Worm (Caenorhabditis elegans): ENCODE results near the gene Y81B9A.3.

Gene Y81B9A.3

ce11 chrX:9213873-9214341 lies 31.7 kb downstream of the Y81B9A.3 start, which contains the start of gene C35B8.3:
Gene C35B8.3 (plus strand): TSS chrX:9213923.
- TF ChIP-seq zip-2 (tag; optimal IDR thresholded peaks at IDR 0.05) (no peak), daf-8 (GFP tag; IDR thresholded peaks at IDR 0.05) (no peak), pqm-1 (tag; optimal IDR thresholded peaks at IDR 0.05) (no peak), lir-3 (tag; optimal IDR thresholded peaks at IDR 0.05) (no peak), vab-7 (GFP tag; IDR thresholded peaks at IDR 0.05) (no peak), aha-1 (tag) (peak; percentile 97), nhr-28 (tag; optimal IDR thresholded peaks at IDR 0.05) (peak; percentile 88), lin-39 (tag; optimal IDR thresholded peaks at IDR 0.05) (no peak), nhr-25 (tag; optimal IDR thresholded peaks at IDR 0.05; ENCODE audit: borderline replicate concordance, insufficient read depth) (peak; percentile 42), nhr-6 (tag; optimal IDR thresholded peaks at IDR 0.05) (no peak), dpl-1 (GFP tag; optimal IDR thresholded peaks at IDR 0.05) (no peak), mep-1 (tag; optimal IDR thresholded peaks at IDR 0.05) (peak; percentile 31), egl-27 (tag; optimal IDR thresholded peaks at IDR 0.05) (no peak), zfp-3 (GFP tag; conservative IDR thresholded peaks at IDR 0.05) (no peak; the same call in 1 of the 2 replicates), nhr-102 (tag; optimal IDR thresholded peaks at IDR 0.05) (peak; percentile 35), dve-1 (tag; optimal IDR thresholded peaks at IDR 0.05; ENCODE audit: insufficient read depth) (peak; percentile 76), attf-4 (tag; optimal IDR thresholded peaks at IDR 0.05) (no peak), unc-62 (GFP tag; optimal IDR thresholded peaks at IDR 0.05 in 1 of 2) (peak in 1 of 2 experiments; percentile 84), unc-62 (tag; optimal IDR thresholded peaks at IDR 0.05) (no peak), hlh-11 (tag; optimal IDR thresholded peaks at IDR 0.05) (peak; percentile 84), ceh-44 (GFP tag; IDR thresholded peaks at IDR 0.05) (no peak), F37D6.2 (tag; optimal IDR thresholded peaks at IDR 0.05) (no peak), pha-4 (GFP tag; IDR thresholded peaks at IDR 0.05) (no peak), pha-4 (tag; optimal IDR thresholded peaks at IDR 0.05) (no peak), ztf-11 (tag; optimal IDR thresholded peaks at IDR 0.05) (no peak), aly-2 (tag; optimal IDR thresholded peaks at IDR 0.05) (no peak), ZK546.5 (tag; optimal IDR thresholded peaks at IDR 0.05) (no peak), ceh-20 (GFP tag; IDR thresholded peaks at IDR 0.05) (no peak), ctbp-1 (GFP tag; IDR thresholded peaks at IDR 0.05) (no peak), sdz-12 (GFP tag; optimal IDR thresholded peaks at IDR 0.05) (no peak), lin-15B (tag; optimal IDR thresholded peaks at IDR 0.05) (no peak), ztf-7 (tag; optimal IDR thresholded peaks at IDR 0.05) (no peak), duxl-1 (tag; optimal IDR thresholded peaks at IDR 0.05; ENCODE audit: poor library complexity) (no peak), nhr-111 (GFP tag; optimal IDR thresholded peaks at IDR 0.05) (no peak), egl-43 (GFP tag; IDR thresholded peaks at IDR 0.05) (no peak), F10B5.3 (tag; optimal IDR thresholded peaks at IDR 0.05) (no peak), Y105C5A.15 (GFP tag; IDR thresholded peaks at IDR 0.05) (no peak), hif-1 (tag; optimal IDR thresholded peaks at IDR 0.05) (peak in 1 of 2 experiments; percentile 36), lin-13 (GFP tag; optimal IDR thresholded peaks at IDR 0.05) (no peak), Y75B8A.6 (GFP tag; IDR thresholded peaks at IDR 0.05) (no peak), nhr-42 (GFP tag; IDR thresholded peaks at IDR 0.05) (no peak), nhr-41 (GFP tag; IDR thresholded peaks at IDR 0.05) (no peak), unc-130 (GFP tag; optimal IDR thresholded peaks at IDR 0.05) (no peak), mxl-3 (GFP tag; optimal IDR thresholded peaks at IDR 0.05) (peak; percentile 67), F26F4.8 (GFP tag; conservative IDR thresholded peaks at IDR 0.05) (no peak), fos-1 (tag; optimal IDR thresholded peaks at IDR 0.05) (no peak), zag-1 (tag; optimal IDR thresholded peaks at IDR 0.05) (no peak), ama-1 (optimal IDR thresholded peaks at IDR 0.05) (no peak), mxl-2 (GFP tag; conservative IDR thresholded peaks at IDR 0.05) (no peak), R02D3.7 (tag; optimal IDR thresholded peaks at IDR 0.05) (no peak), tra-1 (GFP tag; IDR thresholded peaks at IDR 0.05) (0 out of 2 replicates have a peak, but pooled peaks have one; percentile 39), ces-1 (GFP tag; optimal IDR thresholded peaks at IDR 0.05) (no peak), jun-1 (tag; optimal IDR thresholded peaks at IDR 0.05) (no peak)
